Fruit fly (Drosophila melanogaster) Kc167 (cell line): ENCODE data around the gene eIF3a.

ENCODE experiments used
- Myc ChIP-seq: fragments of >200 bp; optimal IDR thresholded peaks from 2 replicates; lab custom pipeline; 2017; ENCODE audit warnings: missing external identifiers
- Sin3A ChIP-seq: fragments of >200 bp; optimal IDR thresholded peaks from 2 replicates; lab custom pipeline; 2018; ENCODE audit warnings: missing external identifiers
- h ChIP-seq: fragments of >200 bp; optimal IDR thresholded peaks from 3 replicates; lab custom pipeline; 2018; ENCODE audit warnings: missing external identifiers
- insv ChIP-seq: fragments of >200 bp; optimal IDR thresholded peaks from 3 replicates; lab custom pipeline; 2018; ENCODE audit warnings: missing external identifiers
- psq ChIP-seq: fragments of >200 bp; optimal IDR thresholded peaks from 2 replicates; lab custom pipeline; 2017; ENCODE audit warnings: missing external identifiers
- ttk ChIP-seq: sonication (Bioruptor generic); optimal IDR thresholded peaks from 2 replicates; lab custom pipeline; 2017; ENCODE audit warnings: missing external identifiers

DNA sequence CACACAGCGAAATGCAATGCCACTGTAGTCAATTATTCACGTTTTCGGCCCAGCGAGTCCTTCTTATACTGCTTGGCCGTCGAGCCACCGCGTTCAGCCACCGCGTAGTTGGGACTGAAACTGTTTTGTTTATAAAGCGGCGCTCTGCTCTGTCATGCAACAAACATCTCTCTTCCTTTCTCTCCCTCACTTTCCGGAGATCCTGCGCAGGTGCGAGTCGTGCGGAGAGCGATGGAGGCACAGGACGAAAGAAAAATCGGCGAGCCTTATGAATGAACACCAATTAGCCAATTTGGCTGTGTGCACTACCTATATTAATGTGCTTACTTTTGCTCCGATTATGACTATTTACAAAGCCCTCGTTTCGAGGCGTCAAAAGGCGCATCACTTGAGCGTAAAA, 14.2 kb downstream of the eIF3a start, which contains the start of gene CG32944:
- TF ChIP-seq h (lab: Kevin White, UChicago) = no peak
- no peak for TF ChIP-seq Sin3A
- no peak for TF ChIP-seq ttk (lab: Kevin White, UChicago)
- TF ChIP-seq psq (lab: Kevin White, UChicago) = no peak
- no peak for TF ChIP-seq insv (lab: Kevin White, UChicago)
- TF ChIP-seq Myc (lab: Kevin White, UChicago) = no peak
